Fruit fly (Drosophila melanogaster) whole organism, prepupa: ENCODE measurements around the gene sw.

Experiments
- Blimp-1 ChIP-seq: fragments of 200-800 bp; sonication (Bioruptor generic); optimal IDR thresholded peaks from 3 replicates; lab custom pipeline; 2017; ENCODE audit warnings: missing biosample characterization, missing genetic modification characterization, mild to moderate bottlenecking, moderate library complexity, missing genetic modification reagents
- CG15336 ChIP-seq: fragments of 200-800 bp; sonication (Bioruptor generic); IDR thresholded peaks from 2 replicates; pipeline ENCODE4 v1.3.6; 2022; ENCODE audit warnings: missing biosample characterization, missing genetic modification characterization
- CG3032 ChIP-seq: fragments of 200-800 bp; optimal IDR thresholded peaks from 2 replicates; lab custom pipeline; 2019; ENCODE audit warnings: missing biosample characterization, mild to moderate bottlenecking, missing genetic modification characterization, moderate library complexity
- CG34406 ChIP-seq: fragments of 200-800 bp; sonication (Bioruptor generic); optimal IDR thresholded peaks from 3 replicates; lab custom pipeline; 2016; ENCODE audit warnings: missing biosample characterization, missing genetic modification characterization
- CG4318 ChIP-seq: fragments of 200-800 bp; sonication (Bioruptor generic); optimal IDR thresholded peaks from 3 replicates; lab custom pipeline; 2017; ENCODE audit warnings: missing biosample characterization, mild to moderate bottlenecking, missing genetic modification characterization
- CG6276 ChIP-seq: fragments of 200-800 bp; sonication (Bioruptor generic); optimal IDR thresholded peaks from 2 replicates; lab custom pipeline; 2017; ENCODE audit warnings: missing biosample characterization, mild to moderate bottlenecking, missing genetic modification characterization
- CG6792 ChIP-seq: fragments of 200-800 bp; sonication (Bioruptor generic); optimal IDR thresholded peaks from 3 replicates; lab custom pipeline; 2016; ENCODE audit warnings: missing biosample characterization, missing genetic modification characterization
- CG7368 ChIP-seq: fragments of 200-800 bp; sonication (Bioruptor generic); optimal IDR thresholded peaks from 3 replicates; lab custom pipeline; 2016; ENCODE audit warnings: missing biosample characterization, missing genetic modification characterization
- Hr38 ChIP-seq: sonication (Bioruptor generic); optimal IDR thresholded peaks from 2 replicates; lab custom pipeline; 2016; ENCODE audit warnings: missing biosample characterization, missing genetic modification characterization
- eg ChIP-seq: fragments of 200-800 bp; sonication (Bioruptor generic); IDR thresholded peaks from 3 replicates; pipeline ENCODE4 v1.3.6; 2022; ENCODE audit warnings: missing biosample characterization, missing genetic modification characterization
- lz ChIP-seq: fragments of 200-800 bp; sonication (Bioruptor generic); optimal IDR thresholded peaks from 3 replicates; lab custom pipeline; 2016; ENCODE audit warnings: missing biosample characterization, missing genetic modification characterization
- vri ChIP-seq: fragments of 200-800 bp; sonication (Bioruptor generic); optimal IDR thresholded peaks from 3 replicates; lab custom pipeline; 2016; ENCODE audit warnings: missing biosample characterization, mild to moderate bottlenecking, missing genetic modification characterization

dm6 chrX:20251586-20252160 is 15.5 kb upstream of the sw start:
- no peak for TF ChIP-seq CG7368 (GFP tag; lab: Kevin White, UChicago)
- TF ChIP-seq CG4318 (GFP tag; lab: Kevin White, UChicago) = no peak
- no peak for TF ChIP-seq CG6792 (GFP tag; lab: Kevin White, UChicago)
- TF ChIP-seq CG15336 (GFP tag; lab: Robert Waterston, UW) = no peak
- TF ChIP-seq lz = no peak
- peak; percentile 43 for TF ChIP-seq vri (GFP tag; lab: Kevin White, UChicago)
- TF ChIP-seq CG34406 (GFP tag; lab: Kevin White, UChicago) = no peak
- TF ChIP-seq CG3032 = no peak
- TF ChIP-seq Hr38 (GFP tag; lab: Kevin White, UChicago) = no peak
- no peak for TF ChIP-seq CG6276 (GFP tag; lab: Kevin White, UChicago)
- TF ChIP-seq eg (GFP tag; lab: Robert Waterston, UW) = no peak
- no peak for TF ChIP-seq Blimp-1
